Fruit fly (Drosophila melanogaster) whole organism, embryonic: ENCODE data around the gene mad2.

Experiments used
- Adf1 ChIP-seq: fragments of 200-800 bp; sonication (Bioruptor generic); IDR thresholded peaks from 2 replicates; pipeline ENCODE4 v1.3.6; 2022; ENCODE audit warnings: missing biosample characterization, missing genetic modification characterization
- Bdp1 ChIP-seq: fragments of 200-800 bp; sonication (Bioruptor generic); optimal IDR thresholded peaks from 3 replicates; lab custom pipeline; 2016; ENCODE audit warnings: missing biosample characterization, missing genetic modification characterization
- Bteb2 ChIP-seq: fragments of 200-800 bp; sonication (Bioruptor generic); optimal IDR thresholded peaks from 2 replicates; lab custom pipeline; 2016; ENCODE audit warnings: missing biosample characterization, missing genetic modification characterization
- CG1024 ChIP-seq: fragments of 200-800 bp; sonication (Bioruptor generic); IDR thresholded peaks from 2 replicates; pipeline ENCODE4 v1.3.6; 2022; ENCODE audit warnings: missing biosample characterization, missing genetic modification characterization
- CG10979 ChIP-seq: fragments of 200-800 bp; sonication (Bioruptor generic); optimal IDR thresholded peaks from 2 replicates; lab custom pipeline; 2018; ENCODE audit warnings: missing biosample characterization, mild to moderate bottlenecking, missing genetic modification characterization, moderate library complexity
- CG13296 ChIP-seq: fragments of 200-800 bp; sonication (Bioruptor generic); optimal IDR thresholded peaks from 3 replicates; lab custom pipeline; 2018; ENCODE audit warnings: missing biosample characterization, mild to moderate bottlenecking, missing genetic modification characterization
- CG17359 ChIP-seq: fragments of 200-800 bp; sonication (Bioruptor generic); optimal IDR thresholded peaks from 3 replicates; lab custom pipeline; 2018; ENCODE audit warnings: missing biosample characterization, mild to moderate bottlenecking, missing genetic modification characterization, moderate library complexity
- CG18599 ChIP-seq: fragments of 200-800 bp; sonication (Bioruptor generic); optimal IDR thresholded peaks from 3 replicates; lab custom pipeline; 2017; ENCODE audit warnings: missing biosample characterization, missing genetic modification characterization, mild to moderate bottlenecking, moderate library complexity, missing genetic modification reagents
- CG2116 ChIP-seq: fragments of 200-800 bp; sonication (Bioruptor generic); optimal IDR thresholded peaks from 3 replicates; lab custom pipeline; 2018; ENCODE audit warnings: missing biosample characterization, mild to moderate bottlenecking, missing genetic modification characterization
- CG2889 ChIP-seq: fragments of 200-800 bp; sonication (Bioruptor generic); IDR thresholded peaks from 3 replicates; pipeline ENCODE4 v1.3.6; 2022; ENCODE audit warnings: missing biosample characterization, missing genetic modification characterization
- CG31388 ChIP-seq: fragments of 200-800 bp; sonication (Bioruptor generic); optimal IDR thresholded peaks from 2 replicates; lab custom pipeline; 2016; ENCODE audit warnings: missing biosample characterization, missing genetic modification characterization
- CG43689 ChIP-seq: fragments of 200-800 bp; sonication (Bioruptor generic); IDR thresholded peaks from 2 replicates; pipeline ENCODE4 v1.3.6; 2022; ENCODE audit warnings: missing biosample characterization, missing genetic modification characterization
- CG4707 ChIP-seq: fragments of 200-800 bp; sonication (Bioruptor generic); optimal IDR thresholded peaks from 2 replicates; lab custom pipeline; 2018; ENCODE audit warnings: missing biosample characterization, mild to moderate bottlenecking, missing genetic modification characterization, moderate library complexity
- CG6791 ChIP-seq: fragments of 200-800 bp; sonication (Bioruptor generic); IDR thresholded peaks from 3 replicates; pipeline ENCODE4 v1.3.6; 2022; ENCODE audit warnings: missing biosample characterization, missing genetic modification characterization; ENCODE audit not compliant: partially characterized antibody
- CG7963 ChIP-seq: fragments of 200-800 bp; sonication (Bioruptor generic); IDR thresholded peaks from 3 replicates; pipeline ENCODE4 v1.3.6; 2022; ENCODE audit warnings: missing biosample characterization, missing genetic modification characterization; ENCODE audit not compliant: partially characterized antibody
- CG9817 ChIP-seq: fragments of 200-800 bp; sonication (Bioruptor generic); optimal IDR thresholded peaks from 2 replicates; lab custom pipeline; 2018; ENCODE audit warnings: missing biosample characterization, mild to moderate bottlenecking, missing genetic modification characterization, moderate library complexity
- CkIIα-i1 ChIP-seq: fragments of 200-800 bp; sonication (Bioruptor generic); IDR thresholded peaks from 2 replicates; pipeline ENCODE4 v1.3.6; 2022; ENCODE audit warnings: missing biosample characterization, missing genetic modification characterization
- Deaf1 ChIP-seq: fragments of 200-800 bp; optimal IDR thresholded peaks from 3 replicates; lab custom pipeline; 2019; ENCODE audit warnings: missing biosample characterization, mild to moderate bottlenecking, missing genetic modification characterization, moderate library complexity
- Doc3 ChIP-seq: fragments of 200-800 bp; sonication (Bioruptor generic); IDR thresholded peaks from 3 replicates; pipeline ENCODE4 v1.3.6; 2022; ENCODE audit warnings: missing biosample characterization, missing genetic modification characterization; ENCODE audit not compliant: partially characterized antibody
- Dref ChIP-seq: fragments of 200-800 bp; sonication (Bioruptor generic); IDR thresholded peaks from 2 replicates; pipeline ENCODE4 v1.3.6; 2022; ENCODE audit warnings: missing biosample characterization, missing genetic modification characterization
- GATAe ChIP-seq: fragments of 200-800 bp; sonication (Bioruptor generic); conservative IDR thresholded peaks from 2 replicates; pipeline ENCODE4 v1.3.6; 2022; ENCODE audit warnings: missing biosample characterization, missing genetic modification characterization
- Lpt ChIP-seq: fragments of >200 bp; optimal IDR thresholded peaks from 2 replicates; lab custom pipeline; 2018; ENCODE audit warnings: missing biosample characterization, missing genetic modification characterization
- MBD-R2 ChIP-seq: fragments of 200-800 bp; sonication (Bioruptor generic); IDR thresholded peaks from 2 replicates; pipeline ENCODE4 v1.3.6; 2022; ENCODE audit warnings: missing biosample characterization, missing genetic modification characterization
- Optix ChIP-seq: fragments of 200-800 bp; sonication (Bioruptor generic); IDR thresholded peaks from 3 replicates; pipeline ENCODE4 v1.3.6; 2022; ENCODE audit warnings: missing biosample characterization, missing genetic modification characterization
- PHDP ChIP-seq: fragments of 200-800 bp; sonication (Bioruptor generic); optimal IDR thresholded peaks from 3 replicates; lab custom pipeline; 2018; ENCODE audit warnings: missing biosample characterization, mild to moderate bottlenecking, missing genetic modification characterization, moderate library complexity
- Pdp1 ChIP-seq, 2 experiments: fragments of 200-800 bp; sonication (Bioruptor generic); optimal IDR thresholded peaks; 3 replicates each; lab custom pipeline; 2016; ENCODE audit warnings: missing biosample characterization in 2 of 2, missing genetic modification characterization in 2 of 2, mild to moderate bottlenecking in 1 of 2, moderate library complexity in 1 of 2
- Scr ChIP-seq: fragments of 200-800 bp; sonication (Bioruptor generic); IDR thresholded peaks from 2 replicates; pipeline ENCODE4 v1.3.6; 2022; ENCODE audit warnings: missing biosample characterization, missing genetic modification characterization; ENCODE audit not compliant: partially characterized antibody
- cg ChIP-seq: fragments of 200-800 bp; sonication (Bioruptor generic); optimal IDR thresholded peaks from 3 replicates; lab custom pipeline; 2019; ENCODE audit warnings: missing biosample characterization, mild to moderate bottlenecking, missing genetic modification characterization, moderate library complexity
- chif ChIP-seq, 2 experiments: fragments of 200-800 bp; sonication (Bioruptor generic); optimal IDR thresholded peaks; 3 replicates each; lab custom pipeline; 2016; ENCODE audit warnings: missing biosample characterization in 2 of 2, missing genetic modification characterization in 2 of 2
- corto ChIP-seq: fragments of 200-800 bp; sonication (Bioruptor generic); optimal IDR thresholded peaks from 2 replicates; lab custom pipeline; 2016; ENCODE audit warnings: missing biosample characterization, mild to moderate bottlenecking, missing genetic modification characterization, moderate library complexity
- dm ChIP-seq: fragments of 200-800 bp; sonication (Bioruptor generic); optimal IDR thresholded peaks from 3 replicates; lab custom pipeline; 2016; ENCODE audit warnings: missing biosample characterization, missing genetic modification characterization
- fd3F ChIP-seq: fragments of 200-800 bp; sonication (Bioruptor generic); optimal IDR thresholded peaks from 2 replicates; lab custom pipeline; 2018; ENCODE audit warnings: missing biosample characterization, mild to moderate bottlenecking, missing genetic modification characterization, moderate library complexity
- gfzf ChIP-seq: fragments of 200-800 bp; sonication (Bioruptor generic); optimal IDR thresholded peaks from 2 replicates; lab custom pipeline; 2016; ENCODE audit warnings: missing biosample characterization, mild to moderate bottlenecking, missing genetic modification characterization, moderate library complexity
- grn ChIP-seq: fragments of 200-800 bp; sonication (Bioruptor generic); optimal IDR thresholded peaks from 3 replicates; lab custom pipeline; 2017; ENCODE audit warnings: missing biosample characterization, missing genetic modification characterization
- gsb-n ChIP-seq: fragments of 200-800 bp; sonication (Bioruptor generic); optimal IDR thresholded peaks from 3 replicates; lab custom pipeline; 2018; ENCODE audit warnings: missing biosample characterization, mild to moderate bottlenecking, missing genetic modification characterization
- ham ChIP-seq: fragments of 200-800 bp; sonication (Bioruptor generic); IDR thresholded peaks from 2 replicates; pipeline ENCODE4 v1.3.6; 2022; ENCODE audit warnings: missing biosample characterization, missing genetic modification characterization
- mirr ChIP-seq: fragments of 200-800 bp; sonication (Bioruptor generic); optimal IDR thresholded peaks from 3 replicates; lab custom pipeline; 2018; ENCODE audit warnings: missing biosample characterization, mild to moderate bottlenecking, missing genetic modification characterization
- mld ChIP-seq: fragments of 200-800 bp; sonication (Bioruptor generic); IDR thresholded peaks from 3 replicates; pipeline ENCODE4 v1.3.6; 2022; ENCODE audit warnings: missing biosample characterization, missing genetic modification characterization; ENCODE audit not compliant: partially characterized antibody
- nerfin-1 ChIP-seq: fragments of 200-800 bp; sonication (Bioruptor generic); optimal IDR thresholded peaks from 3 replicates; lab custom pipeline; 2019; ENCODE audit warnings: missing biosample characterization, mild to moderate bottlenecking, missing genetic modification characterization, moderate library complexity
- nerfin-2 ChIP-seq: fragments of 200-800 bp; sonication (Bioruptor generic); IDR thresholded peaks from 2 replicates; pipeline ENCODE4 v1.3.6; 2022; ENCODE audit warnings: missing biosample characterization, missing genetic modification characterization; ENCODE audit not compliant: partially characterized antibody
- pita ChIP-seq: fragments of 200-800 bp; sonication (Bioruptor generic); optimal IDR thresholded peaks from 2 replicates; lab custom pipeline; 2017; ENCODE audit warnings: missing biosample characterization, mild to moderate bottlenecking, missing genetic modification characterization
- sc ChIP-seq, 3 experiments: fragments of >200 bp in 2 of 3; fragments of 200-800 bp in 1 of 3; sonication (Bioruptor generic) in 1 of 3; optimal IDR thresholded peaks; 2 replicates in 2 of 3; 3 replicates in 1 of 3; lab custom pipeline; 2017; ENCODE audit warnings: mild to moderate bottlenecking in 1 of 3, missing biosample characterization in 1 of 3, missing genetic modification characterization in 1 of 3, missing genetic modification reagents in 1 of 3
- sens ChIP-seq: fragments of 200-800 bp; sonication (Bioruptor generic); peaks from one replicate; lab custom pipeline; 2016; ENCODE audit warnings: missing biosample characterization, missing genetic modification characterization
- shn ChIP-seq: fragments of 200-800 bp; sonication (Bioruptor generic); optimal IDR thresholded peaks from 3 replicates; lab custom pipeline; 2016; ENCODE audit warnings: missing biosample characterization, missing genetic modification characterization
- tna ChIP-seq: fragments of 200-800 bp; sonication (Bioruptor generic); IDR thresholded peaks from 2 replicates; pipeline ENCODE4 v1.3.6; 2022; ENCODE audit warnings: missing biosample characterization, missing genetic modification characterization; ENCODE audit not compliant: partially characterized antibody
- wor ChIP-seq: fragments of 200-800 bp; sonication (Bioruptor generic); IDR thresholded peaks from 2 replicates; pipeline ENCODE4 v1.3.6; 2022; ENCODE audit warnings: missing biosample characterization, missing genetic modification characterization

mad2 gene

dm6 chr3L:5770113-5770798 is 42.6 kb downstream of the mad2 start (continued):
- TF ChIP-seq fd3F (GFP tag; lab: Kevin White, UChicago) (no peak), cg (GFP tag; lab: Kevin White, UChicago) (peak; percentile 81), mirr (no peak), Optix (no peak), sc (optimal IDR thresholded peaks at IDR 0.05; lab: Kevin White, UChicago) (no peak), sc (GFP tag; optimal IDR thresholded peaks at IDR 0.05; lab: Kevin White, UChicago) (no peak), chif (GFP tag; optimal IDR thresholded peaks at IDR 0.05; lab: Kevin White, UChicago) (no peak), CG43689 (GFP tag; lab: Robert Waterston, UW) (no peak), CG31388 (GFP tag; lab: Kevin White, UChicago) (no peak), dm (GFP tag; lab: Kevin White, UChicago) (peak; percentile 27), gfzf (GFP tag; lab: Kevin White, UChicago) (no peak), Bteb2 (no peak), shn (GFP tag; lab: Kevin White, UChicago) (no peak), MBD-R2 (GFP tag; lab: Robert Waterston, UW) (no peak), CG18599 (GFP tag; lab: Kevin White, UChicago) (no peak), CG2889 (no peak), grn (GFP tag; lab: Kevin White, UChicago) (no peak), PHDP (tag; lab: Kevin White, UChicago) (no peak), wor (GFP tag; lab: Robert Waterston, UW) (no peak), Lpt (GFP tag; lab: Kevin White, UChicago) (no peak), mld (GFP tag; lab: Robert Waterston, UW) (no peak), Deaf1 (no peak), Doc3 (GFP tag; lab: Robert Waterston, UW) (no peak), CG2116 (GFP tag; lab: Kevin White, UChicago) (no peak), CG6791 (GFP tag; lab: Robert Waterston, UW) (no peak), CG10979 (tag; lab: Kevin White, UChicago) (no peak), Dref (no peak), sens (GFP tag; lab: Kevin White, UChicago) (no peak), corto (GFP tag; lab: Kevin White, UChicago) (no peak), Adf1 (GFP tag; lab: Robert Waterston, UW) (peak; percentile 76), nerfin-1 (tag; lab: Kevin White, UChicago) (peak; percentile 67), gsb-n (tag; lab: Kevin White, UChicago) (no peak), pita (no peak)

dm6 chr3L:5768532-5769497 is 44.1 kb downstream of the mad2 start, which contains the start of the genes Ppat-Dpck and scny:
Gene Ppat-Dpck (minus strand): TSS chr3L:5768794.
Gene scny (plus strand): TSS chr3L:5769002.
- no peak for TF ChIP-seq CkIIα-i1 (GFP tag; lab: Robert Waterston, UW)
- TF ChIP-seq Bdp1 (GFP tag; lab: Kevin White, UChicago): no peak
- peak; percentile 60 for TF ChIP-seq tna (GFP tag; lab: Robert Waterston, UW)
- TF ChIP-seq CG1024 (GFP tag; lab: Robert Waterston, UW): no peak
- TF ChIP-seq CG9817 (tag; lab: Kevin White, UChicago): no peak
- TF ChIP-seq CG4707 (GFP tag; lab: Kevin White, UChicago): no peak
- peak; percentile 88 for TF ChIP-seq CG6791 (GFP tag; lab: Robert Waterston, UW)
- peak; percentile 85 for TF ChIP-seq sens (GFP tag; lab: Kevin White, UChicago)
- TF ChIP-seq CG17359 (tag; lab: Kevin White, UChicago): no peak
- TF ChIP-seq ham (GFP tag; lab: Robert Waterston, UW): no peak
- peak; percentile 96 for TF ChIP-seq Scr
- peak; percentile 63 for TF ChIP-seq Adf1 (GFP tag; lab: Robert Waterston, UW)
- TF ChIP-seq CG7963 (GFP tag; lab: Robert Waterston, UW): peak; percentile 71; the same call in 2 of the 3 replicates
- TF ChIP-seq GATAe (GFP tag; lab: Robert Waterston, UW): no peak
- TF ChIP-seq Pdp1 (GFP tag; optimal IDR thresholded peaks at IDR 0.05; lab: Kevin White, UChicago): peak in 1 of 2 experiments; percentile 67
- TF ChIP-seq nerfin-2: peak; percentile 59; the same call in 1 of the 2 replicates
- no peak for TF ChIP-seq CG13296 (GFP tag; lab: Kevin White, UChicago)
